Fruit fly (Drosophila melanogaster) whole organism, adult: ENCODE results near the gene tst.
A peak's percentile ranks its signal among the peaks of the same experiment; 100 is the strongest.

Source experiments
- CG11617 ChIP-seq: fragments of 200-800 bp; sonication (Bioruptor generic); optimal IDR thresholded peaks from 2 replicates; lab custom pipeline; 2017; ENCODE audit warnings: mild to moderate bottlenecking, missing biosample characterization, missing genetic modification reagents, missing genetic modification characterization
- CG12768 ChIP-seq: fragments of 200-800 bp; sonication (Bioruptor generic); optimal IDR thresholded peaks from 2 replicates; lab custom pipeline; 2017; ENCODE audit warnings: missing biosample characterization, missing genetic modification characterization, mild to moderate bottlenecking, moderate library complexity, missing genetic modification reagents
- CG1620 ChIP-seq: fragments of 200-800 bp; sonication (Bioruptor generic); optimal IDR thresholded peaks from 2 replicates; lab custom pipeline; 2016; ENCODE audit warnings: missing biosample characterization, missing genetic modification characterization
- CG33017 ChIP-seq: fragments of 200-800 bp; sonication (Bioruptor generic); optimal IDR thresholded peaks from 2 replicates; lab custom pipeline; 2018; ENCODE audit warnings: missing biosample characterization, mild to moderate bottlenecking, missing genetic modification characterization, moderate library complexity
- CG7045 ChIP-seq: fragments of 200-800 bp; sonication (Bioruptor generic); optimal IDR thresholded peaks from 2 replicates; lab custom pipeline; 2017; ENCODE audit warnings: missing biosample characterization, mild to moderate bottlenecking, missing genetic modification characterization
- CG7101 ChIP-seq: fragments of 200-800 bp; sonication (Bioruptor generic); optimal IDR thresholded peaks from 2 replicates; lab custom pipeline; 2018; ENCODE audit warnings: missing biosample characterization, mild to moderate bottlenecking, missing genetic modification characterization, moderate library complexity
- Crg-1 ChIP-seq: fragments of 200-800 bp; sonication (Bioruptor generic); optimal IDR thresholded peaks from 2 replicates; lab custom pipeline; 2016; ENCODE audit warnings: missing biosample characterization, missing genetic modification characterization
- Hr96 ChIP-seq: fragments of 200-800 bp; sonication (Bioruptor generic); optimal IDR thresholded peaks from 2 replicates; lab custom pipeline; 2016; ENCODE audit warnings: missing biosample characterization, missing genetic modification characterization
- bab1 ChIP-seq: fragments of 200-800 bp; sonication (Bioruptor generic); optimal IDR thresholded peaks from 3 replicates; lab custom pipeline; 2019; ENCODE audit warnings: missing biosample characterization, mild to moderate bottlenecking, missing genetic modification characterization, moderate library complexity
- cnc ChIP-seq, 2 experiments: fragments of >200 bp; optimal IDR thresholded peaks; 2 replicates each; lab custom pipeline; 2017
- kay ChIP-seq: fragments of 200-800 bp; sonication (Bioruptor generic); peaks from one replicate; lab custom pipeline; 2016; ENCODE audit warnings: missing biosample characterization, missing genetic modification characterization, borderline replicate concordance
- tj ChIP-seq: fragments of 200-800 bp; sonication (Bioruptor generic); optimal IDR thresholded peaks from 3 replicates; lab custom pipeline; 2017; ENCODE audit warnings: missing biosample characterization, mild to moderate bottlenecking, missing genetic modification characterization, moderate library complexity
- toe ChIP-seq: fragments of 200-800 bp; sonication (Bioruptor generic); optimal IDR thresholded peaks from 2 replicates; lab custom pipeline; 2016; ENCODE audit warnings: missing biosample characterization, missing genetic modification characterization

dm6 chr3R:23786768-23787631, 14.3 kb upstream of the tst start:
- TF ChIP-seq kay = peak; percentile 22
- no peak for TF ChIP-seq CG7045 (GFP tag; lab: Kevin White, UChicago)
- no peak for TF ChIP-seq Crg-1 (GFP tag; lab: Kevin White, UChicago)
- TF ChIP-seq CG7101 (tag; lab: Kevin White, UChicago) = no peak
- peak; percentile 77 for TF ChIP-seq tj (GFP tag; lab: Kevin White, UChicago)
- no peak for TF ChIP-seq Hr96 (GFP tag; lab: Kevin White, UChicago)
- no peak for TF ChIP-seq bab1 (GFP tag; lab: Kevin White, UChicago)
- no peak for TF ChIP-seq CG1620
- no peak for TF ChIP-seq cnc (optimal IDR thresholded peaks at IDR 0.05; lab: Kevin White, UChicago)
- TF ChIP-seq CG12768 (GFP tag; lab: Kevin White, UChicago) = no peak
- no peak for TF ChIP-seq toe
- TF ChIP-seq CG33017 (tag; lab: Kevin White, UChicago) = no peak
- TF ChIP-seq CG11617 (GFP tag; lab: Kevin White, UChicago) = no peak
